Worm (Caenorhabditis elegans): ENCODE results near the gene pqn-31.

- TF ChIP-seq scrt-1 (GFP tag; IDR thresholded peaks at IDR 0.05) = no peak
- TF ChIP-seq pes-1 (GFP tag; IDR thresholded peaks at IDR 0.05) = no peak
- TF ChIP-seq aly-1 (tag; optimal IDR thresholded peaks at IDR 0.05) = no peak
- TF ChIP-seq hmbx-1 (tag; optimal IDR thresholded peaks at IDR 0.05) = no peak
- TF ChIP-seq hmg-4 (GFP tag; optimal IDR thresholded peaks at IDR 0.05) = no peak
- no peak for TF ChIP-seq sea-1 (GFP tag; conservative IDR thresholded peaks at IDR 0.05)
- no peak for TF ChIP-seq ceh-13 (GFP tag; optimal IDR thresholded peaks at IDR 0.05)
- no peak for TF ChIP-seq ceh-36 (tag; optimal IDR thresholded peaks at IDR 0.05)
- TF ChIP-seq tbx-37 (GFP tag; conservative IDR thresholded peaks at IDR 0.05) = no peak
Observed at ce11 chrV:9065915-9066314, 43.5 kb upstream of the pqn-31 start.

Data from whole organism, early embryonic.